Worm (Caenorhabditis elegans) whole organism, early embryonic: Measurements from ENCODE around the gene D1053.3.

Experiments used
- F13C5.2 ChIP-seq: sonication (generic microtip); optimal IDR thresholded peaks from 2 replicates; lab custom pipeline; 2017; ENCODE audit warnings: mild to moderate bottlenecking, missing genetic modification characterization, inconsistent platforms, missing compliant biosample characterization
- aly-1 ChIP-seq: sonication (generic microtip); optimal IDR thresholded peaks from 2 replicates; lab custom pipeline; 2016; ENCODE audit warnings: missing genetic modification characterization, missing compliant biosample characterization
- ama-1 ChIP-seq: fragments of 150-350 bp; optimal IDR thresholded peaks from 2 replicates; lab custom pipeline; 2014
- ceh-13 ChIP-seq: fragments of 200-800 bp; sonication (Bioruptor generic); optimal IDR thresholded peaks from 2 replicates; lab custom pipeline; 2018; ENCODE audit warnings: mild to moderate bottlenecking, missing genetic modification characterization, missing compliant biosample characterization
- ets-7 ChIP-seq: sonication (generic microtip); optimal IDR thresholded peaks from 2 replicates; lab custom pipeline; 2016; ENCODE audit warnings: missing genotype, missing genetic modification characterization, missing compliant biosample characterization
- flt-1 ChIP-seq: fragments of 200-800 bp; sonication (Bioruptor generic); IDR thresholded peaks from 2 replicates; pipeline ENCODE4 v1.3.6; 2022; ENCODE audit warnings: missing genetic modification characterization, missing compliant biosample characterization
- hmbx-1 ChIP-seq: sonication (generic microtip); optimal IDR thresholded peaks from 2 replicates; lab custom pipeline; 2016; ENCODE audit warnings: mild to moderate bottlenecking, missing genetic modification characterization, missing compliant biosample characterization
- hmg-4 ChIP-seq: fragments of 200-800 bp; sonication (Bioruptor generic); optimal IDR thresholded peaks from 2 replicates; lab custom pipeline; 2018; ENCODE audit warnings: mild to moderate bottlenecking, missing genetic modification characterization, missing compliant biosample characterization
- hnd-1 ChIP-seq: sonication (generic microtip); optimal IDR thresholded peaks from 2 replicates; lab custom pipeline; 2016; ENCODE audit warnings: missing genetic modification characterization, missing compliant biosample characterization
- pes-1 ChIP-seq: fragments of 200-800 bp; sonication (Bioruptor generic); IDR thresholded peaks from 2 replicates; pipeline ENCODE4 v1.3.6; 2022; ENCODE audit warnings: missing genetic modification reagents, missing genetic modification characterization, missing compliant biosample characterization
- scrt-1 ChIP-seq: fragments of 200-800 bp; sonication (Bioruptor generic); IDR thresholded peaks from 2 replicates; pipeline ENCODE4 v1.3.6; 2022; ENCODE audit warnings: missing genetic modification characterization, missing compliant biosample characterization
- sea-1 ChIP-seq: fragments of 200-800 bp; sonication (Bioruptor generic); conservative IDR thresholded peaks from 2 replicates; pipeline ENCODE4 v1.3.6; 2022; ENCODE audit warnings: missing genetic modification characterization, missing compliant biosample characterization
- tra-4 ChIP-seq: sonication (generic microtip); optimal IDR thresholded peaks from 2 replicates; lab custom pipeline; 2017; ENCODE audit warnings: missing genetic modification characterization, missing compliant biosample characterization

DNA sequence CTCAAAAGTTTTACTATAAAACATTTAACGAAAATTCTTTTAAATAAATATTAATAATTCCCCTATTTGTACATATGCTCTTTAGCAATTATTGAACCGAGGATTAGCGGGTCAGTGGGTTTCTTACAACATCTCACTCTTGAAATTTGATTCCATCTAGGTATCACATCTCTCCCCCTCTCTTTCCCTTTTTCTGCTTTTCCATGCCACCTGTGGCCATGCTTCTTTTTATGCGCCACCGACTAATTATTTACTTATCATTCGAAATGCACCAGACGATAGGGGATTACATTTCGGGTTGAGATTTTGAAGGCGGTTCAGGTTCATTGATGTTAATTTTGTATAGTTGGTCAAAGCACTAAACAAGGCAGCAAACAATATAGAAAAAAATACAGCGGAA, 28.9 kb upstream of the D1053.3 start:
- no peak for TF ChIP-seq ama-1 (lab: Kevin White, UChicago)
- no peak for TF ChIP-seq hnd-1
- TF ChIP-seq flt-1, result no peak
- TF ChIP-seq scrt-1 (GFP tag; lab: Robert Waterston, UW), result no peak
- no peak for TF ChIP-seq ets-7 (tag; lab: Kevin White, UChicago)
- TF ChIP-seq hmbx-1 (tag; lab: Kevin White, UChicago), result no peak
- TF ChIP-seq sea-1, result no peak
- TF ChIP-seq hmg-4 (GFP tag; lab: Kevin White, UChicago), result no peak
- no peak for TF ChIP-seq ceh-13 (GFP tag; lab: Kevin White, UChicago)
- TF ChIP-seq aly-1, result no peak
- TF ChIP-seq tra-4 (tag; lab: Kevin White, UChicago), result no peak
- no peak for TF ChIP-seq pes-1 (GFP tag; lab: Robert Waterston, UW)
- no peak for TF ChIP-seq F13C5.2 (tag; lab: Kevin White, UChicago)
